Worm (Caenorhabditis elegans) whole organism, L4 larva: ENCODE results near the gene slo-1.
A peak's percentile ranks its signal among the peaks of the same experiment; 100 is the strongest.

ENCODE experiments used
- F26F4.8 ChIP-seq: fragments of 200-800 bp; sonication (Bioruptor generic); conservative IDR thresholded peaks from 2 replicates; pipeline ENCODE4 v1.3.6; 2022; ENCODE audit warnings: missing genetic modification characterization, missing compliant biosample characterization
- R02D3.7 ChIP-seq: fragments of 150-350 bp; sonication (generic microtip); optimal IDR thresholded peaks from 3 replicates; lab custom pipeline; 2014; ENCODE audit warnings: missing biosample characterization, missing genetic modification characterization
- T20F7.1 ChIP-seq: fragments of 200-800 bp; sonication (Bioruptor generic); optimal IDR thresholded peaks from 2 replicates; lab custom pipeline; 2018; ENCODE audit warnings: mild to moderate bottlenecking, missing genetic modification characterization, missing compliant biosample characterization
- Y105C5A.15 ChIP-seq: fragments of 200-800 bp; sonication (Bioruptor generic); IDR thresholded peaks from 2 replicates; pipeline ENCODE4 v1.3.6; 2022; ENCODE audit warnings: missing genetic modification characterization, missing compliant biosample characterization
- Y75B8A.6 ChIP-seq: fragments of 200-800 bp; sonication (Bioruptor generic); IDR thresholded peaks from 2 replicates; pipeline ENCODE4 v1.3.6; 2022; ENCODE audit warnings: missing genetic modification reagents, missing genetic modification characterization, missing compliant biosample characterization
- ama-1 ChIP-seq: fragments of 150-350 bp; optimal IDR thresholded peaks from 2 replicates; lab custom pipeline; 2014; ENCODE audit warnings: inconsistent platforms, mixed read lengths
- arid-1 ChIP-seq: fragments of 200-800 bp; sonication (Bioruptor generic); conservative IDR thresholded peaks from 2 replicates; pipeline ENCODE4 v1.3.6; 2022; ENCODE audit warnings: missing genetic modification reagents, missing genetic modification characterization, missing compliant biosample characterization
- ceh-28 ChIP-seq: fragments of 150-350 bp; optimal IDR thresholded peaks from 2 replicates; lab custom pipeline; 2014; ENCODE audit warnings: missing biosample characterization, missing genetic modification reagents, missing genetic modification characterization
- ceh-32 ChIP-seq: sonication (generic microtip); optimal IDR thresholded peaks from 2 replicates; lab custom pipeline; 2016; ENCODE audit warnings: mild to moderate bottlenecking, missing genetic modification characterization, missing compliant biosample characterization; ENCODE audit not compliant: poor library complexity
- ceh-62 ChIP-seq: sonication (generic microtip); optimal IDR thresholded peaks from 2 replicates; lab custom pipeline; 2017; ENCODE audit warnings: missing biosample characterization, missing genetic modification characterization
- ceh-82 ChIP-seq: sonication (generic microtip); optimal IDR thresholded peaks from 2 replicates; lab custom pipeline; 2017; ENCODE audit warnings: missing biosample characterization, missing genetic modification characterization
- cey-2 ChIP-seq: sonication (generic microtip); optimal IDR thresholded peaks from 3 replicates; lab custom pipeline; 2017; ENCODE audit warnings: missing genetic modification characterization, mild to moderate bottlenecking, missing compliant biosample characterization, antibody characterized with exemption, borderline replicate concordance; ENCODE audit not compliant: insufficient read depth
- daf-12 ChIP-seq: fragments of 150-350 bp; optimal IDR thresholded peaks from 2 replicates; lab custom pipeline; 2014; ENCODE audit warnings: missing biosample characterization, missing genetic modification reagents, missing genetic modification characterization
- dmd-9 ChIP-seq: fragments of 200-800 bp; sonication (Bioruptor generic); IDR thresholded peaks from 2 replicates; pipeline ENCODE4 v1.3.6; 2022; ENCODE audit warnings: missing genetic modification reagents, missing genetic modification characterization, missing compliant biosample characterization
- dpl-1 ChIP-seq: fragments of 150-350 bp; optimal IDR thresholded peaks from 2 replicates; lab custom pipeline; 2014; ENCODE audit warnings: missing biosample characterization, missing genetic modification reagents, missing genetic modification characterization
- duxl-1 ChIP-seq: sonication (generic microtip); optimal IDR thresholded peaks from 2 replicates; lab custom pipeline; 2016; ENCODE audit warnings: mild to moderate bottlenecking, missing genetic modification characterization, moderate library complexity, missing compliant biosample characterization; ENCODE audit not compliant: poor library complexity
- dve-1 ChIP-seq: sonication (generic microtip); optimal IDR thresholded peaks from 2 replicates; lab custom pipeline; 2017; ENCODE audit warnings: antibody characterized with exemption, mild to moderate bottlenecking, missing genetic modification characterization, missing compliant biosample characterization; ENCODE audit not compliant: insufficient read depth
- egl-43 ChIP-seq: fragments of 200-800 bp; sonication (Bioruptor generic); IDR thresholded peaks from 2 replicates; pipeline ENCODE4 v1.3.6; 2022; ENCODE audit warnings: missing genetic modification reagents, missing genetic modification characterization, missing compliant biosample characterization
- fos-1 ChIP-seq: fragments of 150-350 bp; optimal IDR thresholded peaks from 2 replicates; lab custom pipeline; 2014; ENCODE audit warnings: missing biosample characterization, missing genetic modification characterization
- hlh-11 ChIP-seq: fragments of 200-800 bp; sonication (Bioruptor generic); optimal IDR thresholded peaks from 2 replicates; lab custom pipeline; 2018; ENCODE audit warnings: mild to moderate bottlenecking, missing genetic modification characterization, missing compliant biosample characterization
- hlh-30 ChIP-seq: sonication (generic microtip); optimal IDR thresholded peaks from 2 replicates; lab custom pipeline; 2017; ENCODE audit warnings: antibody characterized with exemption, mild to moderate bottlenecking, missing genetic modification characterization, missing compliant biosample characterization; ENCODE audit not compliant: insufficient read depth
- lin-39 ChIP-seq: fragments of 150-350 bp; optimal IDR thresholded peaks from 2 replicates; lab custom pipeline; 2014; ENCODE audit warnings: missing biosample characterization, missing genetic modification reagents, missing genetic modification characterization
- madf-9 ChIP-seq: fragments of 200-800 bp; sonication (Bioruptor generic); conservative IDR thresholded peaks from 2 replicates; pipeline ENCODE4 v1.3.6; 2022; ENCODE audit warnings: missing genetic modification reagents, missing genetic modification characterization, missing compliant biosample characterization
- mdl-1 ChIP-seq, 2 experiments: fragments of 150-350 bp in 1 of 2; sonication (generic microtip) in 1 of 2; optimal IDR thresholded peaks; 2 replicates each; lab custom pipeline; 2014 to 2017; ENCODE audit warnings: missing biosample characterization in 2 of 2, missing genetic modification characterization in 2 of 2
- mdt-29 ChIP-seq: fragments of 200-800 bp; sonication (Bioruptor generic); IDR thresholded peaks from 2 replicates; pipeline ENCODE4 v1.3.6; 2022; ENCODE audit warnings: missing genetic modification reagents, missing genetic modification characterization, missing compliant biosample characterization
- mep-1 ChIP-seq: fragments of 150-350 bp; sonication (generic microtip); optimal IDR thresholded peaks from 3 replicates; lab custom pipeline; 2014; ENCODE audit warnings: missing biosample characterization, missing genetic modification characterization
- mes-2 ChIP-seq: sonication (generic microtip); optimal IDR thresholded peaks from 2 replicates; lab custom pipeline; 2016; ENCODE audit warnings: missing genotype, mild to moderate bottlenecking, missing genetic modification characterization, missing compliant biosample characterization; ENCODE audit not compliant: poor library complexity, severe bottlenecking
- nhr-10 ChIP-seq: fragments of 150-350 bp; optimal IDR thresholded peaks from 2 replicates; lab custom pipeline; 2014; ENCODE audit warnings: missing biosample characterization, missing genetic modification characterization
- nhr-28 ChIP-seq: fragments of 150-350 bp; optimal IDR thresholded peaks from 2 replicates; lab custom pipeline; 2014; ENCODE audit warnings: missing biosample characterization, missing genetic modification characterization
- nhr-41 ChIP-seq: fragments of 200-800 bp; sonication (Bioruptor generic); IDR thresholded peaks from 2 replicates; pipeline ENCODE4 v1.3.6; 2022; ENCODE audit warnings: missing genetic modification reagents, missing genetic modification characterization, missing compliant biosample characterization
- nhr-42 ChIP-seq: fragments of 200-800 bp; sonication (Bioruptor generic); IDR thresholded peaks from 2 replicates; pipeline ENCODE4 v1.3.6; 2022; ENCODE audit warnings: missing genetic modification characterization, missing compliant biosample characterization
- pha-4 ChIP-seq, 2 experiments: fragments of 150-350 bp in 1 of 2; fragments of 200-800 bp in 1 of 2; sonication (Bioruptor generic) in 1 of 2; IDR thresholded peaks in 1 of 2; optimal IDR thresholded peaks in 1 of 2; 2 replicates each; pipeline versions ENCODE4 v1.3.6 to Lab custom; 2014 to 2022; ENCODE audit warnings: missing genetic modification characterization in 2 of 2, missing genetic modification reagents in 2 of 2, missing biosample characterization in 1 of 2, missing compliant biosample characterization in 1 of 2
- pqm-1 ChIP-seq: sonication (generic microtip); optimal IDR thresholded peaks from 2 replicates; lab custom pipeline; 2017; ENCODE audit warnings: missing biosample characterization, missing genetic modification characterization
- saeg-2 ChIP-seq: fragments of 200-800 bp; sonication (Bioruptor generic); IDR thresholded peaks from 2 replicates; pipeline ENCODE4 v1.3.6; 2022; ENCODE audit warnings: missing genetic modification reagents, missing genetic modification characterization, missing compliant biosample characterization
- set-16 ChIP-seq: fragments of 200-800 bp; sonication (Bioruptor generic); IDR thresholded peaks from 2 replicates; pipeline ENCODE4 v1.3.6; 2022; ENCODE audit warnings: missing genetic modification reagents, missing genetic modification characterization, missing compliant biosample characterization
- unc-130 ChIP-seq: sonication (generic microtip); optimal IDR thresholded peaks from 2 replicates; lab custom pipeline; 2016; ENCODE audit warnings: missing genetic modification reagents, missing genetic modification characterization, missing compliant biosample characterization
- unc-39 ChIP-seq: sonication (generic microtip); optimal IDR thresholded peaks from 2 replicates; lab custom pipeline; 2017; ENCODE audit warnings: missing biosample characterization, missing genetic modification characterization
- zag-1 ChIP-seq: fragments of 150-350 bp; optimal IDR thresholded peaks from 2 replicates; lab custom pipeline; 2014; ENCODE audit warnings: missing biosample characterization, missing genetic modification characterization
- zfp-2 ChIP-seq: sonication (generic microtip); optimal IDR thresholded peaks from 2 replicates; lab custom pipeline; 2016; ENCODE audit warnings: mild to moderate bottlenecking, missing genetic modification characterization, missing compliant biosample characterization
- zip-11 ChIP-seq: fragments of 200-800 bp; sonication (Bioruptor generic); IDR thresholded peaks from 2 replicates; pipeline ENCODE4 v1.3.6; 2022; ENCODE audit warnings: missing genetic modification characterization, missing compliant biosample characterization
- zip-2 ChIP-seq: fragments of 150-350 bp; optimal IDR thresholded peaks from 2 replicates; lab custom pipeline; 2014; ENCODE audit warnings: missing biosample characterization, missing genetic modification characterization
- ztf-11 ChIP-seq: fragments of 150-350 bp; optimal IDR thresholded peaks from 2 replicates; lab custom pipeline; 2014; ENCODE audit warnings: missing biosample characterization, missing genetic modification characterization

slo-1 gene

ce11 chrV:18490284-18490832 is 1.7 kb upstream of the slo-1 start (continued):
- TF ChIP-seq pha-4 (GFP tag; IDR thresholded peaks at IDR 0.05; lab: Robert Waterston, UW) (no peak), pha-4 (tag; optimal IDR thresholded peaks at IDR 0.05; lab: Kevin White, UChicago) (no peak), nhr-10 (no peak), T20F7.1 (GFP tag; lab: Kevin White, UChicago) (no peak), zip-2 (no peak), set-16 (GFP tag; lab: Robert Waterston, UW) (peak; percentile 90), duxl-1 (no peak), egl-43 (GFP tag; lab: Robert Waterston, UW) (no peak), madf-9 (GFP tag; lab: Robert Waterston, UW) (0 out of 2 replicates have a peak, but pooled peaks have one; percentile 41), Y105C5A.15 (GFP tag; lab: Robert Waterston, UW) (no peak), Y75B8A.6 (no peak), ama-1 (lab: Kevin White, UChicago) (no peak), hlh-30 (tag; lab: Kevin White, UChicago) (peak; percentile 52), ztf-11 (tag; lab: Kevin White, UChicago) (no peak), hlh-11 (tag; lab: Kevin White, UChicago) (no peak), mes-2 (tag; lab: Kevin White, UChicago) (no peak), zfp-2 (no peak), cey-2 (tag; lab: Kevin White, UChicago) (no peak), mep-1 (peak; percentile 60), dmd-9 (GFP tag; lab: Robert Waterston, UW) (no peak), daf-12 (tag; lab: Kevin White, UChicago) (no peak), R02D3.7 (no peak), dpl-1 (GFP tag; lab: Kevin White, UChicago) (no peak), dve-1 (no peak), unc-130 (no peak), ceh-32 (tag; lab: Kevin White, UChicago) (no peak), nhr-28 (tag; lab: Kevin White, UChicago) (peak; percentile 3), saeg-2 (GFP tag; lab: Robert Waterston, UW) (no peak), F26F4.8 (GFP tag; lab: Robert Waterston, UW) (no peak), fos-1 (tag; lab: Kevin White, UChicago) (no peak), arid-1 (no peak), zip-11 (GFP tag; lab: Robert Waterston, UW) (no peak), zag-1 (tag; lab: Kevin White, UChicago) (no peak), lin-39 (tag; lab: Kevin White, UChicago) (no peak), ceh-28 (tag; lab: Kevin White, UChicago) (peak; percentile 16), nhr-42 (GFP tag; lab: Robert Waterston, UW) (no peak), mdl-1 (tag; optimal IDR thresholded peaks at IDR 0.05; lab: Kevin White, UChicago) (peak in 1 of 2 experiments; percentile 45), ceh-82 (tag; lab: Kevin White, UChicago) (no peak), unc-39 (tag; lab: Kevin White, UChicago) (no peak), ceh-62 (tag; lab: Kevin White, UChicago) (no peak), mdt-29 (GFP tag; lab: Robert Waterston, UW) (no peak), pqm-1 (tag; lab: Kevin White, UChicago) (no peak), nhr-41 (GFP tag; lab: Robert Waterston, UW) (no peak)
